Worm (Caenorhabditis elegans) whole organism, L1 larva: ENCODE results near the gene Y94H6A.12.

Experiments
- ama-1 ChIP-seq: fragments of 150-350 bp; optimal IDR thresholded peaks from 2 replicates; lab custom pipeline; 2014
- blmp-1 ChIP-seq: fragments of 150-350 bp; optimal IDR thresholded peaks from 2 replicates; lab custom pipeline; 2014; ENCODE audit warnings: missing biosample characterization, missing genetic modification characterization
- hlh-4 ChIP-seq: sonication (generic microtip); optimal IDR thresholded peaks from 2 replicates; lab custom pipeline; 2016; ENCODE audit warnings: mild to moderate bottlenecking, missing genetic modification characterization, missing compliant biosample characterization
- tbx-2 ChIP-seq: sonication (generic microtip); optimal IDR thresholded peaks from 2 replicates; lab custom pipeline; 2016; ENCODE audit warnings: missing genetic modification characterization, missing compliant biosample characterization

DNA sequence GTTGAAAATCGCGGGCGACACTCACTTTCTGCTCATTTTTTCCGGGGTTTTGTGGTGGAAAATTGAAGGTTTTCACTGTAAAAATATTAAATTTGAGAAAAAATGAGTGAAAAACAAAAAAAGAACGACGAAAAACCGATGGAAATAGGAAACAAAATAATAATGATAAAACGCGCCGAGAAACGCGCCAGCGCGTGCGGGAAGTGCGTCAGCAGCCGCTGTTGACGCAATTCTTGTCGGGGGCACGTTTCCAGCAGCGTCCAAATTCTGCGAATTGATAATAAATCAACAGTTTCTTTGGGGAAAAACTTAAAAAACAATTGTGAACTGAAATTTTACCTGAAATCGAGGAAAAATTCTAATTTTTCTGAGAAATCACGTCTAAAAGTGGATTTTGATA, 12.9 kb upstream of the Y94H6A.12 start, which contains the start of gene ubxn-2:
- TF ChIP-seq hlh-4 (tag; lab: Kevin White, UChicago) (no peak), blmp-1 (tag; lab: Kevin White, UChicago) (peak; percentile 57), tbx-2 (peak; percentile 91), ama-1 (lab: Kevin White, UChicago) (no peak)
